Fruit fly (Drosophila melanogaster) Kc167 (cell line): ENCODE results near the gene dachs.

Experiments
- Myc ChIP-seq: fragments of >200 bp; optimal IDR thresholded peaks from 2 replicates; lab custom pipeline; 2017; ENCODE audit warnings: missing external identifiers
- Sin3A ChIP-seq: fragments of >200 bp; optimal IDR thresholded peaks from 2 replicates; lab custom pipeline; 2018; ENCODE audit warnings: missing external identifiers
- h ChIP-seq: fragments of >200 bp; optimal IDR thresholded peaks from 3 replicates; lab custom pipeline; 2018; ENCODE audit warnings: missing external identifiers
- insv ChIP-seq: fragments of >200 bp; optimal IDR thresholded peaks from 3 replicates; lab custom pipeline; 2018; ENCODE audit warnings: missing external identifiers
- psq ChIP-seq: fragments of >200 bp; optimal IDR thresholded peaks from 2 replicates; lab custom pipeline; 2017; ENCODE audit warnings: missing external identifiers
- ttk ChIP-seq: sonication (Bioruptor generic); optimal IDR thresholded peaks from 2 replicates; lab custom pipeline; 2017; ENCODE audit warnings: missing external identifiers

Gene dachs

DNA sequence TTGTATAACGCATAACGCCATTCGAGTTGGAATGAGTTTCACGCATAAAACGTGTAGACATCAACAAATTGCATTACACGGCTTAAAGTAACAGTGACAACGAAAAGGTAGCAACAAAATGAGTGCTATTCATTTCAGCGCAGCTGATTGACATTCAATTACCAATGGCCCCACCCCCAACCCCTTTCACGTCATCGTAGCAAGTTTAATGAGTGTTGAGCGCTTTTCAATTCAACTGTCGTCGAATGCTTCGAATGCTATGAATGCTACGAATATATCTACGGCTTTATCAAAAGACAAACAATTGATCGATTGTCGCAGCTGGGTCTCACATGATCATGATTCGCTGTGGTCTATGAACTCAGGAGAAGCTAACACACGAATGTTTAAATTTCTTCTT is 67.0 kb downstream of the dachs start:
- TF ChIP-seq insv (lab: Kevin White, UChicago) (no peak), ttk (lab: Kevin White, UChicago) (no peak), Sin3A (no peak), h (lab: Kevin White, UChicago) (no peak), Myc (lab: Kevin White, UChicago) (no peak), psq (lab: Kevin White, UChicago) (no peak)

DNA sequence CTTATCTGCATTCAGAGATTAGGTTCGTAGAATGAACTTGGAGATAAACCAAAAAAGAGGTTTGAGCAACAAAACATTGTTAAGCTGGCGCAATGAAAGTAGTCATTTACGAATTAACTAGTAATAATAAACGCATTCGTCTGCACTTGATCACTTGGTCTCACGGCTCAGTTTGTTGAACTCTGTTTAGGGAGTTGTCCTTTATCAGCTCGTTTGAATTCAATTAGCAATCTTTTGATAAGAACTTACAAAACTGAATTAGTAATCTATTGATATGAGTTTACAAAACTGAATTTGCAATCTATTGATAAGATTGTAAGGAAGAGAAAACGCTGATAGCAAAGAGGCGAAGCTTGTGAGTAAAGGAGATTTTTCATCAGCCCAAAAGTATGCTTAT is 67.5 kb downstream of the dachs start:
- TF ChIP-seq h (lab: Kevin White, UChicago) (no peak), Myc (lab: Kevin White, UChicago) (no peak), Sin3A (no peak), insv (lab: Kevin White, UChicago) (no peak), psq (lab: Kevin White, UChicago) (no peak)

DNA sequence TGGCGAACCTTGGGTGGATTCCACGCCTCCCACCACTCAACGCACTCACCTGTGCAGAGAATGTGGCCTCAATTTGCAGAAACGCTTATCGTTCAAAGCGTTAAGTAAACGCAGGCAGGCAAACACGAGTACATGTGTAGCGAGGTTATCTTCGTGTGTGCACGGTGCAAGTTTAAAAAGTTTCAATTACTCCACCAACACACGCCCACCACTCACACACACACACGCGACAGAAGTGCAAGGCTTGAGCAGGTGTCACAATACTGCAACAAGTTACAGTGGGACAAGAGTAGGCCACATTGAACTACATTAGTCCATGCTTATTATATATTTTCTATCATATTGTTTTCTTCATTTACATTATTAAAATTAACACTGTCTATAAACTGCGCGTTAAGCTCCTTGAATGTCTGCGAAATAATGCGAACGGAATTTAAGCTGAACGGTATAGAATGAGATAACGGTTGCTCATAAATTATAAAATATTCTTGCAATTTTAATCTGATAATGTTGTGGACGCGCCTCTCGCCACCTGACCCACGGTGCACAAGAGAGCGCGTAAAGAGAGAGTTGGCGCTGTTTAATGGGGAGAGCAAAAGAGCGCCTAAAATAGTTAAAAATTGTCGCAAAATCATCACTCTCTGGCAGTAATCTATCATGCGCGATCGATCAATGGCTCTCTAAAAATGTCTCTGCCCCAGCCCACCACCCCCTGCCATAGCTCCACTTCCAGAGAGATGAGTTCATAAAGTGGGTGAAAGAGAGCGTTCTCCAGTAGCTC is 68.1 kb downstream of the dachs start:
- TF ChIP-seq Sin3A (no peak), h (lab: Kevin White, UChicago) (no peak), psq (lab: Kevin White, UChicago) (no peak), ttk (lab: Kevin White, UChicago) (no peak)

DNA sequence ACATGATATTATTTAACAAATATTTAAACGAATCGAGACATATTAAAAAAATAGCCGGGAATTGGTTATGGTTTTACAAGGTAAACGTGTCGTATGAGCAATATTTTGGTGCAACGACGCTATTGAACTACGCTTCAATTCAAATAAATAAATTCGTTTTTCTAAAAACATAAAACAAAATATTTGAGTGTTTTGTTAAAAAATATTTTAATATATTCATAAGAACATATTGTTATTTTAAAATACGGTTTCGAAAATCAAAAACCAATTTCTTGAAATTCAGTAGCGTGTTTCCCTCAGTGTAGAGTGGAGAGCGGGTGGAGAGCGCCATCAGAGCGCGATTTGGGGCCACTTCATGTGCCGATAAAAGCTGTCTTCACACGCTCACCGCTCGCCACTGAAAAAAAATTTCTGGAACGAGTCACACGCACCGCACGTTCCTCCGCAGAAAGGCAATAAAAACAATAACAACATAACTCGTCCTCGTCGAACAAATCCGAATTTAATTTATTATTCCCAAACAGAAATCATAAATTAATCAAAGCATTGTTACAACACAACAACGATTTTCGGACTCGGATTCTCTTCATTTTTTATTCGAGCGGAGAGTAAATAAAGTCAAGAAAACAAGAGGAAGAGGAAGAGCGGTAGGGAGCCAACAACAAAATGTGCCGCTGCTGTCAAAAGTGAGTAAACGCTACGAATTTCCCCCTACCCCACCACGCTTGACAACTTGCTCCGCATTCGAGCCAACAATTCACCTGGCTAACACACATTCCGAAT is 69.0 kb downstream of the dachs start:
- TF ChIP-seq ttk (lab: Kevin White, UChicago) (no peak), psq (lab: Kevin White, UChicago) (no peak), h (lab: Kevin White, UChicago) (no peak), Myc (lab: Kevin White, UChicago) (no peak), insv (lab: Kevin White, UChicago) (no peak), Sin3A (no peak)
